Fruit fly (Drosophila melanogaster) whole organism, embryonic: Measurements from ENCODE around the gene PIG-Q.

Experiments used
- Antp ChIP-seq: fragments of 200-800 bp; sonication (Bioruptor generic); optimal IDR thresholded peaks from 3 replicates; lab custom pipeline; 2016; ENCODE audit warnings: missing biosample characterization, missing genetic modification characterization
- BEAF-32 ChIP-seq: fragments of 200-800 bp; sonication (Bioruptor generic); optimal IDR thresholded peaks from 3 replicates; lab custom pipeline; 2017; ENCODE audit warnings: missing biosample characterization, missing genetic modification characterization, mild to moderate bottlenecking, moderate library complexity, missing genetic modification reagents
- CG11085 ChIP-seq: fragments of 200-800 bp; sonication (Bioruptor generic); IDR thresholded peaks from 2 replicates; pipeline ENCODE4 v1.3.6; 2022; ENCODE audit warnings: missing biosample characterization, missing genetic modification characterization
- CG11247 ChIP-seq: fragments of 200-800 bp; sonication (Bioruptor generic); IDR thresholded peaks from 2 replicates; pipeline ENCODE4 v1.3.6; 2022; ENCODE audit warnings: missing biosample characterization, missing genetic modification characterization
- CG12071 ChIP-seq: fragments of 200-800 bp; sonication (Bioruptor generic); optimal IDR thresholded peaks from 3 replicates; lab custom pipeline; 2018; ENCODE audit warnings: missing biosample characterization, mild to moderate bottlenecking, missing genetic modification characterization
- CG12236 ChIP-seq: fragments of 200-800 bp; sonication (Bioruptor generic); optimal IDR thresholded peaks from 2 replicates; lab custom pipeline; 2016; ENCODE audit warnings: missing biosample characterization, missing genetic modification characterization
- CG12659 ChIP-seq: fragments of 200-800 bp; sonication (Bioruptor generic); optimal IDR thresholded peaks from 3 replicates; lab custom pipeline; 2017; ENCODE audit warnings: mild to moderate bottlenecking, missing biosample characterization, missing genetic modification reagents, missing genetic modification characterization
- CG13775 ChIP-seq: fragments of 200-800 bp; sonication (Bioruptor generic); optimal IDR thresholded peaks from 3 replicates; lab custom pipeline; 2017; ENCODE audit warnings: missing biosample characterization, mild to moderate bottlenecking, missing genetic modification characterization
- CG1602 ChIP-seq: fragments of 200-800 bp; sonication (Bioruptor generic); optimal IDR thresholded peaks from 3 replicates; lab custom pipeline; 2016; ENCODE audit warnings: missing biosample characterization, missing genetic modification characterization
- CG1647 ChIP-seq: fragments of 200-800 bp; sonication (Bioruptor generic); optimal IDR thresholded peaks from 3 replicates; lab custom pipeline; 2016; ENCODE audit warnings: missing biosample characterization, missing genetic modification characterization
- CG17568 ChIP-seq: fragments of 200-800 bp; sonication (Bioruptor generic); optimal IDR thresholded peaks from 2 replicates; lab custom pipeline; 2018; ENCODE audit warnings: missing biosample characterization, mild to moderate bottlenecking, missing genetic modification characterization, moderate library complexity
- CG18619 ChIP-seq: fragments of 200-800 bp; sonication (Bioruptor generic); optimal IDR thresholded peaks from 3 replicates; lab custom pipeline; 2017; ENCODE audit warnings: missing biosample characterization, mild to moderate bottlenecking, missing genetic modification characterization
- CG32767 ChIP-seq: fragments of 200-800 bp; sonication (Bioruptor generic); IDR thresholded peaks from 2 replicates; pipeline ENCODE4 v1.3.6; 2022; ENCODE audit warnings: missing biosample characterization, missing genetic modification characterization
- CG42726 ChIP-seq: fragments of 200-800 bp; sonication (Bioruptor generic); IDR thresholded peaks from 2 replicates; pipeline ENCODE4 v1.3.6; 2022; ENCODE audit warnings: missing biosample characterization, missing genetic modification characterization; ENCODE audit not compliant: partially characterized antibody
- CG4730 ChIP-seq: fragments of 200-800 bp; sonication (Bioruptor generic); IDR thresholded peaks from 2 replicates; pipeline ENCODE4 v1.3.6; 2022; ENCODE audit warnings: missing biosample characterization, missing genetic modification characterization
- CG6813 ChIP-seq: fragments of 200-800 bp; sonication (Bioruptor generic); optimal IDR thresholded peaks from 2 replicates; lab custom pipeline; 2017; ENCODE audit warnings: missing biosample characterization, missing genetic modification characterization, mild to moderate bottlenecking, moderate library complexity, missing genetic modification reagents
- CG6854 ChIP-seq: fragments of 200-800 bp; sonication (Bioruptor generic); optimal IDR thresholded peaks from 3 replicates; lab custom pipeline; 2017; ENCODE audit warnings: missing biosample characterization, mild to moderate bottlenecking, missing genetic modification characterization
- Dfd ChIP-seq, 2 experiments: fragments of >200 bp; optimal IDR thresholded peaks; 2 replicates each; lab custom pipeline; 2017; ENCODE audit warnings: missing biosample characterization in 2 of 2, missing genetic modification characterization in 2 of 2
- Doc2 ChIP-seq: fragments of 200-800 bp; sonication (Bioruptor generic); IDR thresholded peaks from 2 replicates; pipeline ENCODE4 v1.3.6; 2022; ENCODE audit warnings: missing biosample characterization, missing genetic modification characterization
- Ets65A ChIP-seq: fragments of 200-800 bp; sonication (Bioruptor generic); peaks from one replicate; lab custom pipeline; 2016; ENCODE audit warnings: missing biosample characterization, missing genetic modification characterization
- HLH54F ChIP-seq: fragments of 200-800 bp; sonication (Bioruptor generic); optimal IDR thresholded peaks from 3 replicates; lab custom pipeline; 2016; ENCODE audit warnings: missing biosample characterization, missing genetic modification characterization
- Lhr ChIP-seq: fragments of 200-800 bp; sonication (Bioruptor generic); optimal IDR thresholded peaks from 3 replicates; lab custom pipeline; 2017; ENCODE audit warnings: mild to moderate bottlenecking, missing biosample characterization, missing genetic modification reagents, missing genetic modification characterization
- Max ChIP-seq: fragments of 200-800 bp; sonication (Bioruptor generic); optimal IDR thresholded peaks from 2 replicates; lab custom pipeline; 2016; ENCODE audit warnings: missing biosample characterization, mild to moderate bottlenecking, missing genetic modification characterization
- Optix ChIP-seq: fragments of 200-800 bp; sonication (Bioruptor generic); IDR thresholded peaks from 3 replicates; pipeline ENCODE4 v1.3.6; 2022; ENCODE audit warnings: missing biosample characterization, missing genetic modification characterization
- Pdp1 ChIP-seq, 2 experiments: fragments of 200-800 bp; sonication (Bioruptor generic); optimal IDR thresholded peaks; 3 replicates each; lab custom pipeline; 2016; ENCODE audit warnings: missing biosample characterization in 2 of 2, missing genetic modification characterization in 2 of 2, mild to moderate bottlenecking in 1 of 2, moderate library complexity in 1 of 2
- Poxn ChIP-seq: fragments of 200-800 bp; sonication (Bioruptor generic); IDR thresholded peaks from 2 replicates; pipeline ENCODE4 v1.3.6; 2022; ENCODE audit warnings: missing biosample characterization, missing genetic modification characterization
- Rx ChIP-seq: fragments of 200-800 bp; sonication (Bioruptor generic); IDR thresholded peaks from 2 replicates; pipeline ENCODE4 v1.3.6; 2022; ENCODE audit warnings: missing biosample characterization, missing genetic modification characterization
- Sox102F ChIP-seq: fragments of 200-800 bp; sonication (Bioruptor generic); optimal IDR thresholded peaks from 2 replicates; lab custom pipeline; 2018; ENCODE audit warnings: missing biosample characterization, mild to moderate bottlenecking, missing genetic modification characterization, moderate library complexity
- Vsx1 ChIP-seq: fragments of 200-800 bp; sonication (Bioruptor generic); optimal IDR thresholded peaks from 2 replicates; lab custom pipeline; 2017; ENCODE audit warnings: missing biosample characterization, mild to moderate bottlenecking, missing genetic modification characterization, missing genetic modification reagents
- abd-A ChIP-seq: fragments of 200-800 bp; sonication (Bioruptor generic); optimal IDR thresholded peaks from 3 replicates; lab custom pipeline; 2019; ENCODE audit warnings: missing biosample characterization, mild to moderate bottlenecking, missing genetic modification characterization, moderate library complexity
- bab2 ChIP-seq: fragments of 200-800 bp; sonication (Bioruptor generic); optimal IDR thresholded peaks from 2 replicates; lab custom pipeline; 2016; ENCODE audit warnings: missing biosample characterization, missing genetic modification characterization
- bigmax ChIP-seq: fragments of 200-800 bp; sonication (Bioruptor generic); optimal IDR thresholded peaks from 2 replicates; lab custom pipeline; 2018; ENCODE audit warnings: missing biosample characterization, mild to moderate bottlenecking, missing genetic modification characterization
- dysf ChIP-seq: fragments of 200-800 bp; sonication (Bioruptor generic); IDR thresholded peaks from 3 replicates; pipeline ENCODE4 v1.3.6; 2022; ENCODE audit warnings: missing biosample characterization, missing genetic modification characterization
- esg ChIP-seq: fragments of 200-800 bp; sonication (Bioruptor generic); conservative IDR thresholded peaks from 2 replicates; pipeline ENCODE4 v1.3.6; 2022; ENCODE audit warnings: missing biosample characterization, missing genetic modification characterization
- gce ChIP-seq: fragments of 200-800 bp; sonication (Bioruptor generic); IDR thresholded peaks from 3 replicates; pipeline ENCODE4 v1.3.6; 2022; ENCODE audit warnings: missing biosample characterization, missing genetic modification characterization
- gcm2 ChIP-seq: fragments of 200-800 bp; sonication (Bioruptor generic); optimal IDR thresholded peaks from 2 replicates; lab custom pipeline; 2016; ENCODE audit warnings: missing biosample characterization, missing genetic modification characterization
- gt ChIP-seq: fragments of 200-800 bp; sonication (Bioruptor generic); IDR thresholded peaks from 2 replicates; pipeline ENCODE4 v1.3.6; 2022; ENCODE audit warnings: missing biosample characterization, missing genetic modification characterization
- h ChIP-seq: fragments of >200 bp; optimal IDR thresholded peaks from 2 replicates; lab custom pipeline; 2017
- jing ChIP-seq: fragments of 200-800 bp; sonication (Bioruptor generic); optimal IDR thresholded peaks from 2 replicates; lab custom pipeline; 2018; ENCODE audit warnings: missing biosample characterization, mild to moderate bottlenecking, missing genetic modification characterization
- klu ChIP-seq: fragments of 200-800 bp; sonication (Bioruptor generic); IDR thresholded peaks from 2 replicates; pipeline ENCODE4 v1.3.6; 2022; ENCODE audit warnings: missing biosample characterization, missing genetic modification characterization
- knrl ChIP-seq: fragments of 200-800 bp; sonication (Bioruptor generic); IDR thresholded peaks from 3 replicates; pipeline ENCODE4 v1.3.6; 2022; ENCODE audit warnings: missing biosample characterization, missing genetic modification characterization; ENCODE audit not compliant: partially characterized antibody
- luna ChIP-seq: fragments of 200-800 bp; sonication (Bioruptor generic); optimal IDR thresholded peaks from 2 replicates; lab custom pipeline; 2016; ENCODE audit warnings: missing biosample characterization, missing genetic modification characterization
- ro ChIP-seq: fragments of 200-800 bp; sonication (Bioruptor generic); IDR thresholded peaks from 2 replicates; pipeline ENCODE4 v1.3.6; 2022; ENCODE audit warnings: missing biosample characterization, missing genetic modification characterization
- twi ChIP-seq: fragments of 200-800 bp; optimal IDR thresholded peaks from 2 replicates; lab custom pipeline; 2019; ENCODE audit warnings: missing biosample characterization, mild to moderate bottlenecking, missing genetic modification characterization, moderate library complexity
- usp ChIP-seq: fragments of >200 bp; optimal IDR thresholded peaks from 2 replicates; lab custom pipeline; 2017; ENCODE audit warnings: missing biosample characterization, missing genetic modification characterization
- wdn ChIP-seq: fragments of 200-800 bp; sonication (Bioruptor generic); IDR thresholded peaks from 2 replicates; pipeline ENCODE4 v1.3.6; 2022; ENCODE audit warnings: missing biosample characterization, missing genetic modification characterization
- wor ChIP-seq: fragments of 200-800 bp; sonication (Bioruptor generic); IDR thresholded peaks from 2 replicates; pipeline ENCODE4 v1.3.6; 2022; ENCODE audit warnings: missing biosample characterization, missing genetic modification characterization
- zen ChIP-seq: fragments of 200-800 bp; sonication (Bioruptor generic); optimal IDR thresholded peaks from 3 replicates; lab custom pipeline; 2018; ENCODE audit warnings: missing biosample characterization, mild to moderate bottlenecking, missing genetic modification characterization, moderate library complexity
- zfh1 ChIP-seq: fragments of 200-800 bp; sonication (Bioruptor generic); IDR thresholded peaks from 3 replicates; pipeline ENCODE4 v1.3.6; 2022; ENCODE audit warnings: missing biosample characterization, missing genetic modification characterization
- zfh2 ChIP-seq: fragments of 200-800 bp; sonication (Bioruptor generic); optimal IDR thresholded peaks from 2 replicates; lab custom pipeline; 2016; ENCODE audit warnings: missing biosample characterization, missing genetic modification characterization

The PIG-Q gene

dm6 chrX:16383667-16384515 lies 24.9 kb downstream of the PIG-Q start (continued):
- TF ChIP-seq BEAF-32 (GFP tag; lab: Kevin White, UChicago) (no peak), zen (tag; lab: Kevin White, UChicago) (peak; percentile 46), CG11247 (GFP tag; lab: Robert Waterston, UW) (peak; percentile 45; the same call in 1 of the 2 replicates), twi (peak; percentile 54), klu (GFP tag; lab: Robert Waterston, UW) (no peak), CG12236 (peak; percentile 47), bab2 (peak; percentile 74), jing (GFP tag; lab: Kevin White, UChicago) (no peak), HLH54F (no peak), dysf (GFP tag; lab: Robert Waterston, UW) (no peak; the same call in 2 of the 3 replicates), CG42726 (GFP tag; lab: Robert Waterston, UW) (no peak), CG13775 (GFP tag; lab: Kevin White, UChicago) (peak; percentile 7), CG6813 (GFP tag; lab: Kevin White, UChicago) (peak; percentile 95), Max (GFP tag; lab: Kevin White, UChicago) (peak; percentile 70), Pdp1 (GFP tag; optimal IDR thresholded peaks at IDR 0.05; lab: Kevin White, UChicago) (peak; percentile 31 to 60), CG1602 (peak; percentile 25), Antp (no peak), abd-A (no peak), esg (GFP tag; lab: Robert Waterston, UW) (no peak), CG11085 (GFP tag; lab: Robert Waterston, UW) (peak; percentile 30; the same call in 1 of the 2 replicates), Dfd (GFP tag; optimal IDR thresholded peaks at IDR 0.05; lab: Kevin White, UChicago) (no peak), CG12071 (GFP tag; lab: Kevin White, UChicago) (peak; percentile 92), CG1647 (GFP tag; lab: Kevin White, UChicago) (no peak), zfh2 (no peak), zfh1 (0 out of 3 replicates have a peak, but pooled peaks have one; percentile 44), luna (GFP tag; lab: Kevin White, UChicago) (peak; percentile 68), gce (GFP tag; lab: Robert Waterston, UW) (no peak), Sox102F (GFP tag; lab: Kevin White, UChicago) (no peak), CG18619 (no peak), Doc2 (no peak), wdn (GFP tag; lab: Robert Waterston, UW) (peak; percentile 47; the same call in 1 of the 2 replicates), Optix (no peak), Poxn (GFP tag; lab: Robert Waterston, UW) (no peak; the same call in 1 of the 2 replicates), gt (GFP tag; lab: Robert Waterston, UW) (no peak), usp (GFP tag; lab: Kevin White, UChicago) (no peak), knrl (GFP tag; lab: Robert Waterston, UW) (no peak), gcm2 (GFP tag; lab: Kevin White, UChicago) (no peak), CG6854 (peak; percentile 76), CG17568 (GFP tag; lab: Kevin White, UChicago) (no peak), Lhr (GFP tag; lab: Kevin White, UChicago) (peak; percentile 32), wor (GFP tag; lab: Robert Waterston, UW) (no peak), Rx (GFP tag; lab: Robert Waterston, UW) (no peak), Ets65A (GFP tag; lab: Kevin White, UChicago) (no peak), ro (GFP tag; lab: Robert Waterston, UW) (no peak), Vsx1 (GFP tag; lab: Kevin White, UChicago) (no peak), h (no peak), bigmax (GFP tag; lab: Kevin White, UChicago) (peak; percentile 53), CG4730 (GFP tag; lab: Robert Waterston, UW) (no peak), CG12659 (GFP tag; lab: Kevin White, UChicago) (peak; percentile 79), CG32767 (GFP tag; lab: Robert Waterston, UW) (peak; percentile 48; the same call in 1 of the 2 replicates)
